Worm (Caenorhabditis elegans): Measurements from ENCODE around the gene sfxn-1.4.

DNA sequence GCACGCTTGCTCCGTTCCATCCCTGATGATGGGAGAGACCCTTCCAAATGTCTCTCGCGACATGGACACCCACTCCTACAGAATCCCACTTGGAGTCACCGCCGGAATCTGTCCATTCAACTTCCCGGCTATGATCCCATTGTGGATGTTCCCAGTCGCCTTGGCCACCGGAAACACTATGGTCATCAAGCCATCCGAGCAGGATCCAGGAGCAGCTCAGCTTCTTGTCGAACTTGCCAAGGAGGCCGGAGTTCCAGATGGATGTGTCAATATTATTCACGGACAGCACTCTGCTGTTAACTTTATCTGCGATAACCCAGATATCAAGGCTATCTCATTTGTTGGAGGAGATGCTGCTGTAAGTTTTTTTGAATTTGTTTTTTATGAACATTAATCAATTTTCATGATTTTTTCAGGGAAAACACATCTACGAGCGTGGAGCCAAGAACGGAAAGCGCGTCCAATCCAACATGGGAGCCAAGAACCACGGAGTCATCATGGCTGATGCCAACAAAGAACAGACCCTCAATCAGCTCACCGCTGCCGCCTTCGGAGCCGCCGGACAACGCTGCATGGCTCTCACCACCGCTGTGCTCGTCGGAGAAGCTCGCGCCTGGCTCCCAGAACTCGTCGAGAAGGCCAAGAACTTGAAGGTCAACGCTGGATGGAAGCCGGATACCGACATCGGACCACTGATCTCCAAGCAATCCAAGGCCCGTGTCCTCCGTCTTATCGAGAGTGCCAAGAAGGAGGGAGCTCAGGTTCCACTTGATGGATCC lies 48.9 kb upstream of the sfxn-1.4 start:
- no peak for TF ChIP-seq pha-4 (tag; optimal IDR thresholded peaks at IDR 0.05)
- TF ChIP-seq nhr-12 (tag; optimal IDR thresholded peaks at IDR 0.05) = no peak
- TF ChIP-seq ceh-82 (tag; optimal IDR thresholded peaks at IDR 0.05) = no peak
- no peak for TF ChIP-seq unc-39 (tag; optimal IDR thresholded peaks at IDR 0.05)
- no peak for TF ChIP-seq egl-27 (tag; optimal IDR thresholded peaks at IDR 0.05)
- TF ChIP-seq ztf-11 (tag; optimal IDR thresholded peaks at IDR 0.05) = no peak
- TF ChIP-seq fos-1 (tag; optimal IDR thresholded peaks at IDR 0.05) = no peak
